Worm (Caenorhabditis elegans) whole organism, mixed stage, embryonic: Measurements from ENCODE around the gene B0496.11.
A peak's percentile ranks its signal among the peaks of the same experiment; 100 is the strongest.

Experiments
- blmp-1 ChIP-seq: fragments of 150-350 bp; optimal IDR thresholded peaks from 2 replicates; lab custom pipeline; 2014; ENCODE audit warnings: missing biosample characterization, missing genetic modification characterization
- ceh-39 ChIP-seq: fragments of 150-350 bp; optimal IDR thresholded peaks from 2 replicates; lab custom pipeline; 2014; ENCODE audit warnings: missing biosample characterization, missing genetic modification characterization
- ceh-43 ChIP-seq: fragments of 200-800 bp; sonication (Bioruptor generic); optimal IDR thresholded peaks from 2 replicates; lab custom pipeline; 2018; ENCODE audit warnings: mild to moderate bottlenecking, missing genetic modification characterization, moderate library complexity, missing compliant biosample characterization
- ceh-83 ChIP-seq: fragments of 200-800 bp; sonication (Bioruptor generic); optimal IDR thresholded peaks from 2 replicates; lab custom pipeline; 2018; ENCODE audit warnings: mild to moderate bottlenecking, missing genetic modification characterization, missing compliant biosample characterization
- ces-1 ChIP-seq: fragments of 150-350 bp; optimal IDR thresholded peaks from 2 replicates; lab custom pipeline; 2014; ENCODE audit warnings: missing biosample characterization, missing genetic modification reagents, missing genetic modification characterization
- cnd-1 ChIP-seq: fragments of 200-800 bp; sonication (Bioruptor generic); optimal IDR thresholded peaks from 2 replicates; lab custom pipeline; 2018; ENCODE audit warnings: mild to moderate bottlenecking, missing genetic modification characterization, missing compliant biosample characterization
- drap-1 ChIP-seq: fragments of 200-800 bp; sonication (Bioruptor generic); optimal IDR thresholded peaks from 3 replicates; lab custom pipeline; 2018; ENCODE audit warnings: mild to moderate bottlenecking, missing genetic modification characterization, missing compliant biosample characterization
- elt-1 ChIP-seq: sonication (generic microtip); optimal IDR thresholded peaks from 2 replicates; lab custom pipeline; 2017; ENCODE audit warnings: missing genetic modification characterization, mild to moderate bottlenecking, missing compliant biosample characterization, antibody characterized with exemption, moderate library complexity, borderline replicate concordance; ENCODE audit not compliant: insufficient read depth
- elt-3 ChIP-seq: fragments of 150-350 bp; optimal IDR thresholded peaks from 2 replicates; lab custom pipeline; 2014; ENCODE audit warnings: missing biosample characterization, missing genetic modification characterization
- flh-1 ChIP-seq: fragments of 200-800 bp; sonication (Bioruptor generic); optimal IDR thresholded peaks from 2 replicates; lab custom pipeline; 2018; ENCODE audit warnings: mild to moderate bottlenecking, missing genetic modification characterization, moderate library complexity, missing compliant biosample characterization
- hlh-1 ChIP-seq: fragments of 150-350 bp; optimal IDR thresholded peaks from 2 replicates; lab custom pipeline; 2014; ENCODE audit warnings: missing biosample characterization, missing genetic modification reagents, missing genetic modification characterization
- lin-13 ChIP-seq: fragments of 150-350 bp; optimal IDR thresholded peaks from 2 replicates; lab custom pipeline; 2014; ENCODE audit warnings: missing biosample characterization, missing genetic modification characterization
- lin-32 ChIP-seq: fragments of 200-800 bp; sonication (Bioruptor generic); optimal IDR thresholded peaks from 2 replicates; lab custom pipeline; 2018; ENCODE audit warnings: mild to moderate bottlenecking, missing genetic modification characterization, missing compliant biosample characterization
- lsy-2 ChIP-seq: fragments of 150-350 bp; optimal IDR thresholded peaks from 2 replicates; lab custom pipeline; 2014; ENCODE audit warnings: missing biosample characterization, missing genetic modification characterization
- mab-5 ChIP-seq: fragments of 150-350 bp; optimal IDR thresholded peaks from 2 replicates; lab custom pipeline; 2014; ENCODE audit warnings: missing biosample characterization, missing genetic modification characterization
- mep-1 ChIP-seq: fragments of 150-350 bp; optimal IDR thresholded peaks from 2 replicates; lab custom pipeline; 2017; ENCODE audit warnings: missing biosample characterization, missing genetic modification reagents, missing genetic modification characterization, inconsistent platforms
- mls-2 ChIP-seq: sonication (generic microtip); optimal IDR thresholded peaks from 2 replicates; lab custom pipeline; 2016; ENCODE audit warnings: mild to moderate bottlenecking, missing genetic modification characterization, moderate library complexity, missing compliant biosample characterization
- nhr-12 ChIP-seq: fragments of 150-350 bp; optimal IDR thresholded peaks from 2 replicates; lab custom pipeline; 2014; ENCODE audit warnings: missing biosample characterization, missing genetic modification characterization
- nhr-2 ChIP-seq: fragments of 150-350 bp; optimal IDR thresholded peaks from 2 replicates; lab custom pipeline; 2014; ENCODE audit warnings: missing biosample characterization, missing genetic modification characterization
- nhr-237 ChIP-seq: fragments of 150-350 bp; optimal IDR thresholded peaks from 2 replicates; lab custom pipeline; 2014; ENCODE audit warnings: missing biosample characterization, missing genetic modification characterization
- nhr-76 ChIP-seq: sonication (generic microtip); optimal IDR thresholded peaks from 2 replicates; lab custom pipeline; 2017; ENCODE audit warnings: missing biosample characterization, missing genetic modification characterization
- pha-4 ChIP-seq: fragments of 150-350 bp; optimal IDR thresholded peaks from 2 replicates; lab custom pipeline; 2018; ENCODE audit warnings: missing biosample characterization, missing genetic modification reagents, missing genetic modification characterization
- sem-2 ChIP-seq: fragments of 200-800 bp; sonication (Bioruptor generic); optimal IDR thresholded peaks from 2 replicates; lab custom pipeline; 2018; ENCODE audit warnings: mild to moderate bottlenecking, missing genetic modification characterization, missing compliant biosample characterization
- snpc-4 ChIP-seq: fragments of 150-350 bp; optimal IDR thresholded peaks from 2 replicates; lab custom pipeline; 2014; ENCODE audit warnings: missing biosample characterization, missing genetic modification characterization
- sptf-1 ChIP-seq: sonication (generic microtip); optimal IDR thresholded peaks from 2 replicates; lab custom pipeline; 2017; ENCODE audit warnings: mild to moderate bottlenecking, missing genetic modification characterization, moderate library complexity, missing compliant biosample characterization
- tbx-8 ChIP-seq: fragments of 200-800 bp; sonication (Bioruptor generic); optimal IDR thresholded peaks from 2 replicates; lab custom pipeline; 2018; ENCODE audit warnings: mild to moderate bottlenecking, missing genetic modification characterization, moderate library complexity, missing compliant biosample characterization
- unc-120 ChIP-seq: sonication (generic microtip); optimal IDR thresholded peaks from 2 replicates; lab custom pipeline; 2017; ENCODE audit warnings: missing genetic modification characterization, missing compliant biosample characterization; ENCODE audit not compliant: poor library complexity, severe bottlenecking
- unc-39 ChIP-seq: fragments of 150-350 bp; optimal IDR thresholded peaks from 2 replicates; lab custom pipeline; 2014; ENCODE audit warnings: missing biosample characterization, missing genetic modification characterization
- unc-62 ChIP-seq: fragments of 150-350 bp; optimal IDR thresholded peaks from 2 replicates; lab custom pipeline; 2014; ENCODE audit warnings: missing biosample characterization, missing genetic modification reagents, missing genetic modification characterization
- zip-8 ChIP-seq: fragments of 150-350 bp; optimal IDR thresholded peaks from 2 replicates; lab custom pipeline; 2014; ENCODE audit warnings: missing biosample characterization, missing genetic modification characterization
- ztf-11 ChIP-seq: fragments of 150-350 bp; optimal IDR thresholded peaks from 2 replicates; lab custom pipeline; 2014; ENCODE audit warnings: missing biosample characterization, missing genetic modification characterization

B0496.11 gene

DNA sequence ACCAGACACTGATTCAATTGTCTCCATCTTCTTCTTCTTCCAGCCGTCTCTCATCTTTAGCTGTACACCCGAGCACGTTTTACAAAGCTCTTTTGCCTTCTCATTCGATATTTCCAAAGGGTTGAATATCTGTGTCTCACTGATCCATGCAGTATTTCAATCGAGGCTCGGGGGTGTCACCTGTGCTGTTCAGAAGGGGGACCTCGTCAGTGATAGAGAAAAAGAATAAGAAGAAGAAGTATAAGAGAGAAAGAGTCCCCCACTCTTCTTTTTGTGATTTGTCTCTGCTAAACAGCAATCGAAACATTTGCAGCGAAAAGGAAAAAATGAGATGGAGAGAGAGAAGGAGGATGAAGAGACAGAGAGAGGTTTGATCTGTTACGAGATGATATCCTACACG lies 7.7 kb downstream of the B0496.11 start:
- TF ChIP-seq lsy-2 (tag; lab: Kevin White, UChicago): no peak
- TF ChIP-seq mab-5 (tag; lab: Kevin White, UChicago): no peak
- peak; percentile 99 for TF ChIP-seq hlh-1 (tag; lab: Kevin White, UChicago)
- TF ChIP-seq pha-4 (tag; lab: Kevin White, UChicago): no peak
- no peak for TF ChIP-seq lin-32 (GFP tag; lab: Kevin White, UChicago)
- TF ChIP-seq ztf-11 (tag; lab: Kevin White, UChicago): no peak
- no peak for TF ChIP-seq lin-13 (tag; lab: Kevin White, UChicago)
- TF ChIP-seq flh-1 (GFP tag; lab: Kevin White, UChicago): no peak
- peak; percentile 83 for TF ChIP-seq unc-62 (GFP tag; lab: Kevin White, UChicago)
- TF ChIP-seq unc-120 (tag; lab: Kevin White, UChicago): peak; percentile 92
- no peak for TF ChIP-seq ceh-43
- no peak for TF ChIP-seq elt-3 (tag; lab: Kevin White, UChicago)
- TF ChIP-seq nhr-76 (tag; lab: Kevin White, UChicago): no peak
- no peak for TF ChIP-seq sptf-1
- no peak for TF ChIP-seq drap-1 (GFP tag; lab: Kevin White, UChicago)
- TF ChIP-seq blmp-1 (tag; lab: Kevin White, UChicago): no peak
- TF ChIP-seq, all 35 proteins: peak for 3

DNA sequence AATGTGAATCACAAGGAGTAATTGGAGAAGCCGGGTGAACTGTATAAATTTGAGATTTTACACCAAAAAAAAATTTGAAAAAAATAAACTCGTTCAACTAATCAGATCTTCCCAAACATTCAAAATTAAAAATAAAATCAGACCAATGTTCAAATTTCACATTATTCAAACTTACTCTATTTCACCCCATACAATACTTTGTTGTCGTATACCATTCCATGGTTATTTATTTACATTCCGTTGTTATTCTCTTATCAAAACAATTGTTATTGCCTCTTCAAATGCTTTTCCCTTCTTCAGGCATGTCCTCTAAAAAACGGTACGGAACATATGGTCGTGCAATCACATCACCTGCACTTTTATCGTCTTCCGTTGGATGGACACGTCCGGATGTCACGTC lies 9.6 kb downstream of the B0496.11 start, which contains the start of gene unc-82:
unc-82 (plus strand) TSS at position 301 of the 400 bp plus-strand sequence.
- TF ChIP-seq ztf-11 (tag; lab: Kevin White, UChicago): no peak
- no peak for TF ChIP-seq ces-1 (GFP tag; lab: Kevin White, UChicago)
- no peak for TF ChIP-seq lin-13 (tag; lab: Kevin White, UChicago)
- no peak for TF ChIP-seq nhr-2 (tag; lab: Kevin White, UChicago)
- TF ChIP-seq ceh-83: no peak
- no peak for TF ChIP-seq pha-4 (tag; lab: Kevin White, UChicago)
- TF ChIP-seq sptf-1: no peak
- TF ChIP-seq nhr-76 (tag; lab: Kevin White, UChicago): no peak
- no peak for TF ChIP-seq ceh-39 (tag; lab: Kevin White, UChicago)
- TF ChIP-seq elt-1 (tag; lab: Kevin White, UChicago): no peak

DNA sequence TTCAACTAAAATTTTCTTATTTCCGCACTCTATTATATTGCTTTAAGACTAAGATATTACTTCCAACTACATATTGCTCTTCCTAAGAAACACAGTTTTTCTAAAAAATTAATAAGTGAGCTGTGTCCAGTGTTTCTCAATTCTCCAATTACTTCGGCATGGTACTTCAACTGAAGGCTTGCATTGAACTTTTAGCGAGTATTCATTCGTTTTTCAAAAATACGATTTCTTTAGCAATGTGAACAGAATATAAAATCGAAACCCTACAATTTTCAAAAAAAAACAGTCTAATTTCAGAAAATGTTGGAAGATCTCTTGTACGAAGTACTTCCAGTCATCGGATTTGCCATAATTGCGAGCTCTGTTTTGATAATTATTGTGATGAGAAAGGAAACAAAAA lies 12.8 kb downstream of the B0496.11 start, which contains the start of gene srtx-1:
srtx-1 (plus strand) TSS at position 301 of the 400 bp plus-strand sequence.
- no peak for TF ChIP-seq hlh-1 (tag; lab: Kevin White, UChicago)
- no peak for TF ChIP-seq lin-13 (tag; lab: Kevin White, UChicago)
- TF ChIP-seq nhr-76 (tag; lab: Kevin White, UChicago): no peak

DNA sequence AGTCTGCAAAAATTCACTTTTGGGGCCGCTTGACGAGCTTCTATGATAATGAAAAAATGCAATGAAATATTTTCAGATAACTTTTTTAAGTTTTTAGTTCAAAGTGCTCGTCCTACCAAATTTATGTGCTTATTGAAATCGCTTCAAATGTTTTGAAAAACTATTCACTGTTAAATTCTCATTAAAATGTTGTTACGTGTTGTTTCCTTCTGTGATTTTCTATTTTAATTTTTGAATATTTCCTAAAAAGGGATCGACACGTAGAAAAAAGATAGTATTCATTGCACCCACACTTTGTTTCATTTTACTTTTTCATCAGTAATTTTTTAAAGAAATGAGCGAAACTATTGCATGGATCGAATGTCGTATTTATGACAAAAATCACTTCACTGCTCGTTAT lies 14.9 kb downstream of the B0496.11 start, which contains the start of gene B0496.6:
B0496.6 (plus strand) TSS at position 301 of the 400 bp plus-strand sequence.
- TF ChIP-seq pha-4 (tag; lab: Kevin White, UChicago): no peak
- TF ChIP-seq tbx-8 (GFP tag; lab: Kevin White, UChicago): no peak
- no peak for TF ChIP-seq nhr-2 (tag; lab: Kevin White, UChicago)
- no peak for TF ChIP-seq sptf-1
- no peak for TF ChIP-seq lsy-2 (tag; lab: Kevin White, UChicago)
- TF ChIP-seq zip-8: no peak
- TF ChIP-seq ztf-11 (tag; lab: Kevin White, UChicago): no peak
- no peak for TF ChIP-seq elt-3 (tag; lab: Kevin White, UChicago)
- TF ChIP-seq cnd-1 (tag; lab: Kevin White, UChicago): no peak
- TF ChIP-seq mls-2 (tag; lab: Kevin White, UChicago): no peak
- TF ChIP-seq ceh-39 (tag; lab: Kevin White, UChicago): no peak
- TF ChIP-seq unc-39 (tag; lab: Kevin White, UChicago): no peak
- TF ChIP-seq sem-2 (GFP tag; lab: Kevin White, UChicago): no peak
- TF ChIP-seq unc-62 (GFP tag; lab: Kevin White, UChicago): no peak
- TF ChIP-seq snpc-4 (tag; lab: Kevin White, UChicago): no peak
- TF ChIP-seq drap-1 (GFP tag; lab: Kevin White, UChicago): no peak

DNA sequence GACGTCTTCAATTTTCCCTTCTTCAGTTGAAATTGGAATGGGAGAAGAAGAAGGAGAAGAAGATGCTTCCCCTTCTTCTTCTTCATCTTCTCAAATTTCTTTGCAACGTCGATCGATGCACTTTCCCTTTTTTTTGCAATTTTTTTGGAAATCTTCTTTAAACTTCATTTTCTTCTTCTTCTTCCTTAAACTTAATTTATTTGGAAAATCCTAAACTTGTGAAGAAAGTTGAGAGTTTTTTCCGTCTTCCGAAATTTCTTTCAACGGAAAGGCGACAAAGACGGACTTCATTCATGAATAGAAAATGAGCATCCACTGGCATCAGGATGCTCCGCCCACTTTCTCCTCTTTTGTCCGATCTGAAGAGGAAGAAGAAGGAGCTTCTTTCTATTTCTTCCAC lies 19.6 kb downstream of the B0496.11 start:
- TF ChIP-seq ces-1 (GFP tag; lab: Kevin White, UChicago) (peak; percentile 77), flh-1 (GFP tag; lab: Kevin White, UChicago) (no peak)

DNA sequence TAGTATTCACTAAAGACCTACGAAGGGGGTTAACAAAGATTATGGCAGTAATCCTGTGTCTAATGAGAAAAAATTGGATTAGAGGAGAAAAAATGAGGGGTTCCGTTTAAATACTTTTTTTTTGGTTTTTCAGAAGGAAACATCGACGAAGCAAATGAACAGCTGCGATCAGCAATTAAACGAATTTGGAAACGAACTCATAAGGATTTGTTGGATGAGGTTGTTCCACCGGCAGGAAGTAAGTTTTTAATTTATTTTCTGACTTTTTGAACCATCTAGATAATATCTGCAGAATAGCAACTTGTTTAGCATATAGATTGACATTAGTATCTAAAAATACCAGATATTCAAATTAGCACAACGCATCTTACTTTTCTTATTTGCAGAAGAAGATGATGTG lies 20.2 kb downstream of the B0496.11 start:
- no peak for TF ChIP-seq zip-8
- TF ChIP-seq unc-62 (GFP tag; lab: Kevin White, UChicago): no peak
- no peak for TF ChIP-seq mab-5 (tag; lab: Kevin White, UChicago)
- no peak for TF ChIP-seq nhr-76 (tag; lab: Kevin White, UChicago)
- no peak for TF ChIP-seq mep-1 (tag; lab: Kevin White, UChicago)
- TF ChIP-seq nhr-12 (tag; lab: Kevin White, UChicago): no peak
- no peak for TF ChIP-seq ces-1 (GFP tag; lab: Kevin White, UChicago)
- no peak for TF ChIP-seq elt-3 (tag; lab: Kevin White, UChicago)
- TF ChIP-seq nhr-237 (tag; lab: Kevin White, UChicago): no peak
- no peak for TF ChIP-seq lsy-2 (tag; lab: Kevin White, UChicago)
- no peak for TF ChIP-seq hlh-1 (tag; lab: Kevin White, UChicago)
- no peak for TF ChIP-seq lin-13 (tag; lab: Kevin White, UChicago)
- TF ChIP-seq pha-4 (tag; lab: Kevin White, UChicago): no peak
- TF ChIP-seq unc-120 (tag; lab: Kevin White, UChicago): no peak
